Fruit fly (Drosophila melanogaster) whole organism, adult: Measurements from ENCODE around the gene CG46042.

ENCODE experiments used
- CG11617 ChIP-seq: fragments of 200-800 bp; sonication (Bioruptor generic); optimal IDR thresholded peaks from 2 replicates; lab custom pipeline; 2017; ENCODE audit warnings: mild to moderate bottlenecking, missing biosample characterization, missing genetic modification reagents, missing genetic modification characterization
- CG12768 ChIP-seq: fragments of 200-800 bp; sonication (Bioruptor generic); optimal IDR thresholded peaks from 2 replicates; lab custom pipeline; 2017; ENCODE audit warnings: missing biosample characterization, missing genetic modification characterization, mild to moderate bottlenecking, moderate library complexity, missing genetic modification reagents
- CG14711 ChIP-seq: fragments of 200-800 bp; sonication (Bioruptor generic); optimal IDR thresholded peaks from 2 replicates; lab custom pipeline; 2018; ENCODE audit warnings: missing biosample characterization, mild to moderate bottlenecking, missing genetic modification characterization, moderate library complexity
- CG1620 ChIP-seq: fragments of 200-800 bp; sonication (Bioruptor generic); optimal IDR thresholded peaks from 2 replicates; lab custom pipeline; 2016; ENCODE audit warnings: missing biosample characterization, missing genetic modification characterization
- CG33017 ChIP-seq: fragments of 200-800 bp; sonication (Bioruptor generic); optimal IDR thresholded peaks from 2 replicates; lab custom pipeline; 2018; ENCODE audit warnings: missing biosample characterization, mild to moderate bottlenecking, missing genetic modification characterization, moderate library complexity
- CG5204 ChIP-seq: fragments of 200-800 bp; sonication (Bioruptor generic); optimal IDR thresholded peaks from 2 replicates; lab custom pipeline; 2016; ENCODE audit warnings: missing biosample characterization, missing genetic modification characterization
- CG7045 ChIP-seq: fragments of 200-800 bp; sonication (Bioruptor generic); optimal IDR thresholded peaks from 2 replicates; lab custom pipeline; 2017; ENCODE audit warnings: missing biosample characterization, mild to moderate bottlenecking, missing genetic modification characterization
- CG7101 ChIP-seq: fragments of 200-800 bp; sonication (Bioruptor generic); optimal IDR thresholded peaks from 2 replicates; lab custom pipeline; 2018; ENCODE audit warnings: missing biosample characterization, mild to moderate bottlenecking, missing genetic modification characterization, moderate library complexity
- Clk ChIP-seq: fragments of 200-800 bp; sonication (Bioruptor generic); optimal IDR thresholded peaks from 2 replicates; lab custom pipeline; 2017; ENCODE audit warnings: missing biosample characterization, missing genetic modification characterization
- Crg-1 ChIP-seq: fragments of 200-800 bp; sonication (Bioruptor generic); optimal IDR thresholded peaks from 2 replicates; lab custom pipeline; 2016; ENCODE audit warnings: missing biosample characterization, missing genetic modification characterization
- Hr96 ChIP-seq: fragments of 200-800 bp; sonication (Bioruptor generic); optimal IDR thresholded peaks from 2 replicates; lab custom pipeline; 2016; ENCODE audit warnings: missing biosample characterization, missing genetic modification characterization
- Mnt ChIP-seq: fragments of 200-800 bp; sonication (Bioruptor generic); optimal IDR thresholded peaks from 2 replicates; lab custom pipeline; 2016; ENCODE audit warnings: missing biosample characterization, mild to moderate bottlenecking, missing genetic modification characterization
- bab1 ChIP-seq: fragments of 200-800 bp; sonication (Bioruptor generic); optimal IDR thresholded peaks from 3 replicates; lab custom pipeline; 2019; ENCODE audit warnings: missing biosample characterization, mild to moderate bottlenecking, missing genetic modification characterization, moderate library complexity
- cic ChIP-seq: fragments of 200-800 bp; sonication (Bioruptor generic); optimal IDR thresholded peaks from 2 replicates; lab custom pipeline; 2017; ENCODE audit warnings: missing biosample characterization, mild to moderate bottlenecking, missing genetic modification characterization, moderate library complexity
- cnc ChIP-seq, 2 experiments: fragments of >200 bp; optimal IDR thresholded peaks; 2 replicates each; lab custom pipeline; 2017
- kay ChIP-seq: fragments of 200-800 bp; sonication (Bioruptor generic); peaks from one replicate; lab custom pipeline; 2016; ENCODE audit warnings: missing biosample characterization, missing genetic modification characterization, borderline replicate concordance
- ovo ChIP-seq: fragments of 200-800 bp; sonication (Bioruptor generic); optimal IDR thresholded peaks from 2 replicates; lab custom pipeline; 2016; ENCODE audit warnings: missing biosample characterization, missing genetic modification characterization
- pad ChIP-seq: fragments of 200-800 bp; sonication (Bioruptor generic); optimal IDR thresholded peaks from 3 replicates; lab custom pipeline; 2017; ENCODE audit warnings: missing biosample characterization, missing genetic modification characterization, mild to moderate bottlenecking, moderate library complexity, missing genetic modification reagents
- tj ChIP-seq: fragments of 200-800 bp; sonication (Bioruptor generic); optimal IDR thresholded peaks from 3 replicates; lab custom pipeline; 2017; ENCODE audit warnings: missing biosample characterization, mild to moderate bottlenecking, missing genetic modification characterization, moderate library complexity
- toe ChIP-seq: fragments of 200-800 bp; sonication (Bioruptor generic); optimal IDR thresholded peaks from 2 replicates; lab custom pipeline; 2016; ENCODE audit warnings: missing biosample characterization, missing genetic modification characterization

CG46042 gene

DNA sequence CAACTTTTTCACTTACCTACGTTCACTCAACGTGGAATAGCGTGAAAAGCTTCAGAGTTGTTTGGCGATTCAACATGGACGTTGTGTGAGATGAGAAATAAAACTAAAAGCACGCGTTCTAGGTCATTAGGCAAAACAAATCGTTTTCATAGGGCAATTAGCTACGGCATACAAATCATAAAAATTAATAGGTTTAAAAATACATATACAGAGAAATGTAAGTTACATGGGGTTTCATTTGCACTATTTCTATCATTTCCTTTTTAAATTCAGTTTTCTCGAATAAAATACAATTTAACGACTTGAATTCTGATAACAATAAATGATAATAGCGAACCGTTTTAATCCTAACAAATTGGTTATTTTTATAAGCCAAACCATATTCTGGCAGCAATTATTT, at the start of gene CG46042:
TSS of gene CG46042 (minus strand) at position 101 of the 400 bp plus-strand sequence.
- TF ChIP-seq toe (no peak), Crg-1 (GFP tag; lab: Kevin White, UChicago) (no peak), Mnt (GFP tag; lab: Kevin White, UChicago) (no peak), bab1 (no peak), CG12768 (GFP tag; lab: Kevin White, UChicago) (no peak), ovo (GFP tag; lab: Kevin White, UChicago) (no peak), cnc (optimal IDR thresholded peaks at IDR 0.05; lab: Kevin White, UChicago) (no peak), CG11617 (GFP tag; lab: Kevin White, UChicago) (no peak), Hr96 (GFP tag; lab: Kevin White, UChicago) (no peak), CG33017 (tag; lab: Kevin White, UChicago) (no peak), CG14711 (tag; lab: Kevin White, UChicago) (no peak), CG7101 (no peak), CG1620 (GFP tag; lab: Kevin White, UChicago) (no peak), pad (GFP tag; lab: Kevin White, UChicago) (no peak), Clk (GFP tag; lab: Kevin White, UChicago) (no peak), kay (no peak), tj (GFP tag; lab: Kevin White, UChicago) (no peak), cic (GFP tag; lab: Kevin White, UChicago) (no peak), CG5204 (GFP tag; lab: Kevin White, UChicago) (no peak), CG7045 (GFP tag; lab: Kevin White, UChicago) (no peak)

DNA sequence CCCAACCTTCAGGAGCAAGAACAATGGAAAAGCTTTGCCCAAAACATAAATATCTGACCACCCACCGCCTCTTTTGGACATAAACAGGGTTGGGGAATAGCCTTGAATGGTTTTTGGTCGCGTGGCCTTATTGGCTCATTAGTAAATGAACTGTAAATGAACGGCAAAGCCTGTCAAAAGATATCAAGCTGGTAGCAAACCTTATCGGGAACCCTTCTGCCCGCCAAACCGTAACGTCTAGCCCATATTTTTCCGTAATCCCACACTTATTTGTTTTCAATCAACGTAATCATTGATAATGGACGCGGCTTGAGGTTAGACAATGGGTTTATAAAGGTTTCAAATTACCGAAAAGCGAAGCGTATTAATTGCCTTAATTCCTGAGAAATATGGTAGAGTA, 43.2 kb upstream of the CG46042 start:
- TF ChIP-seq bab1 (no peak), Mnt (GFP tag; lab: Kevin White, UChicago) (no peak), ovo (GFP tag; lab: Kevin White, UChicago) (no peak), toe (no peak), kay (no peak), Hr96 (GFP tag; lab: Kevin White, UChicago) (no peak), cic (GFP tag; lab: Kevin White, UChicago) (no peak), Clk (GFP tag; lab: Kevin White, UChicago) (no peak), Crg-1 (GFP tag; lab: Kevin White, UChicago) (no peak), CG1620 (GFP tag; lab: Kevin White, UChicago) (no peak), CG7045 (GFP tag; lab: Kevin White, UChicago) (no peak), pad (GFP tag; lab: Kevin White, UChicago) (no peak), CG11617 (GFP tag; lab: Kevin White, UChicago) (no peak), CG33017 (tag; lab: Kevin White, UChicago) (no peak), CG7101 (no peak), CG5204 (GFP tag; lab: Kevin White, UChicago) (no peak), tj (GFP tag; lab: Kevin White, UChicago) (no peak), CG14711 (tag; lab: Kevin White, UChicago) (no peak), cnc (optimal IDR thresholded peaks at IDR 0.05; lab: Kevin White, UChicago) (no peak)

DNA sequence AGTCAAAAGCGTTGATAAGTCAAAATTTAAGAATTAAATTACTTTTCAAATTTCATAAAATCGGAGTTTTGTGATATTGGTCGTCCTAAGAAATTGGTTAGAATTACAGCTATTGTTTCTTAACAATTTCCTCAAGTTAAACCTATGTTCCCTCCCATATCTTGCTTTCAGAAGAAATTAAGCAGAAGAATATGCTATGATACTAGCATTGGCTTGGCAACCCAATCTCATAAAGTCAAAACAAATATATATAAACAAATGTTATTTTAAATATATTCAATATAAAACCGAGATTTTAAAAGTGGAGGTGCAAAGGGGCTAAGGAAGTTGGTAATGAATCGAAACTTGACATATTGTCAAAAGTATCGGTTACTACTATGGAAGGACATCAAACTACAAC, 30.4 kb upstream of the CG46042 start, which contains the start of gene CG31213:
TSS of gene CG31213 (plus strand) at position 301 of the 400 bp plus-strand sequence.
- TF ChIP-seq cnc (optimal IDR thresholded peaks at IDR 0.05; lab: Kevin White, UChicago) (no peak), CG12768 (GFP tag; lab: Kevin White, UChicago) (no peak), CG11617 (GFP tag; lab: Kevin White, UChicago) (no peak), Mnt (GFP tag; lab: Kevin White, UChicago) (no peak), pad (GFP tag; lab: Kevin White, UChicago) (no peak), cic (GFP tag; lab: Kevin White, UChicago) (no peak), bab1 (no peak), Clk (GFP tag; lab: Kevin White, UChicago) (no peak), tj (GFP tag; lab: Kevin White, UChicago) (no peak), CG14711 (tag; lab: Kevin White, UChicago) (no peak), CG1620 (GFP tag; lab: Kevin White, UChicago) (no peak), Crg-1 (GFP tag; lab: Kevin White, UChicago) (no peak)

DNA sequence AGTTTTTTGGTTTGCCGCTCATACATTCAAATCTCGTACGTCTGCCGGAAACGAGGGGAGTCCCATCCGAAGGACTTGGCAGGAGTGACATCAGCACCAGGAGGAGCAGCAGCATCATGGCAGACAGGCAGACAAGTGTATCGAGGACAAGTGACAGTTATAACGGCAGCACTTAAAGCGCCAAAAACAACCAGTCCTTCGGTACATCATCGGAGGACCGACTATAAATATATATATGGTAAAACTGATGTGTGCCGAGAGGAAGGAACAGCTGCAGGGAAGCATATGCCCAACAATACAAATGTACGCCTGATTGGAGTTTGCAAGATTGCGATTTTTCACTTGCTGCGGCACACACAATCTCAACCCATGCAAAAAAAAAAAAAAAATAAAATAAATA, 26.5 kb upstream of the CG46042 start:
- no peak for TF ChIP-seq CG5204 (GFP tag; lab: Kevin White, UChicago)
- no peak for TF ChIP-seq CG14711 (tag; lab: Kevin White, UChicago)
- TF ChIP-seq Hr96 (GFP tag; lab: Kevin White, UChicago) = no peak
- no peak for TF ChIP-seq ovo (GFP tag; lab: Kevin White, UChicago)
- TF ChIP-seq CG33017 (tag; lab: Kevin White, UChicago) = no peak
- TF ChIP-seq CG12768 (GFP tag; lab: Kevin White, UChicago) = no peak
- TF ChIP-seq pad (GFP tag; lab: Kevin White, UChicago) = no peak
- no peak for TF ChIP-seq bab1
- no peak for TF ChIP-seq cnc (optimal IDR thresholded peaks at IDR 0.05; lab: Kevin White, UChicago)
- TF ChIP-seq Crg-1 (GFP tag; lab: Kevin White, UChicago) = no peak
- TF ChIP-seq kay = no peak
- no peak for TF ChIP-seq CG7101

DNA sequence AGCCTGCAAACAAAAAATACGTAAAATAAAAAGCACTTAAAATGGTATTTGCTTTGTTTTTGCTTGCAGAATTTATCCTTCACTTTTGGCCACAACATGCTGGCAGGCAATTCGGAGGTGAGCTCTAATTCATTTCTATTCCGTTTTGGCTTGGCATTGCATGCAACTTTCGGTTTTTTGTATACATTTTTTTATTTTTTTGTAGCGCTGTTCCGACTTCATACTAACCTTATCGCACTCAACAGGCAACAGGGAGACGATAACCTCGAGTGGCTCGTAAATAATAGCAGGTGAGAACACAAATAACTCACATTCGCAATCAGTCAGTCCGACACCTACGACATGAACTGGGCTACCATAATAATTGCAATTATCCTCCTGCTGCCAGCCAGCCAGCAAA, 5.9 kb upstream of the CG46042 start, which contains the start of gene CG4783:
TSS of gene CG4783 (plus strand) at position 301 of the 400 bp plus-strand sequence.
- no peak for TF ChIP-seq CG33017 (tag; lab: Kevin White, UChicago)
- no peak for TF ChIP-seq CG1620 (GFP tag; lab: Kevin White, UChicago)
- peak; percentile 24 for TF ChIP-seq cic (GFP tag; lab: Kevin White, UChicago)

DNA sequence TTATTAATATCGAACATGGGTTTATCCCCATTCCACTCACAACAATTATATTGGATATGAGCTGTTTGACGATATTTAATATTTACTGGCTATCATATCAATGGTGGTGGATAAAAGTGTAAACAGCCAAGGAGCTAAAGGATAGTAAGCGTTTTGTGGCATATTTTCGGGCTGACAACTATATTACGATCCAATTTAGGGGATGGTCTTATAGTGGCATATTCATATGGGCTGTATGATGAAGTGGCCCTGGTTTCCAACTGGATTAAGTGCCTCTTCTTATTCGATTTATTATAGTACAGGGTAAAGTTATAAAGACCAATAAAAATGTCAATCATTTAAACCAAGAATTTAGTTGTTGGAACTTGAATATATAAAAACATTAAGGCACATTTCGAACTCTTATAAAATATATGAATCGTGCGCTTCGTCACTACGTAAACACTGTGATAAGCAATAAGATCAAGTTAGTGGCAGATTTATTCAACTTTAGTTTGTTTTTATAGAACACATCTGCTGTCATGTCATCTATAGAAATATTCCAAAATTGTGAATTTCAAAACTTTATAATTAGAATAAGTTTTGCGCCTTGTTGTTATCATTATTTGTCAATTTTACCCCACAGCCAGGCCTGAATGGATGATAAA, 3.1 kb downstream of the CG46042 start:
- TF ChIP-seq CG14711 (tag; lab: Kevin White, UChicago) (no peak), CG11617 (GFP tag; lab: Kevin White, UChicago) (no peak), ovo (GFP tag; lab: Kevin White, UChicago) (no peak), CG5204 (GFP tag; lab: Kevin White, UChicago) (no peak), Hr96 (GFP tag; lab: Kevin White, UChicago) (no peak), CG12768 (GFP tag; lab: Kevin White, UChicago) (no peak), CG1620 (GFP tag; lab: Kevin White, UChicago) (no peak), CG7101 (no peak), CG33017 (tag; lab: Kevin White, UChicago) (no peak), Mnt (GFP tag; lab: Kevin White, UChicago) (no peak), tj (GFP tag; lab: Kevin White, UChicago) (no peak)
